Fruit fly (Drosophila melanogaster) whole organism: ENCODE data around the gene CG5662.

Experiments used
- EcR ChIP-seq, 2 experiments: fragments of >200 bp; optimal IDR thresholded peaks; 2 replicates each; lab custom pipeline; 2017; ENCODE audit warnings: missing biosample characterization in 2 of 2, missing genetic modification characterization in 2 of 2, missing genetic modification reagents in 2 of 2
- psq ChIP-seq: fragments of >200 bp; optimal IDR thresholded peaks from 2 replicates; lab custom pipeline; 2017
- usp ChIP-seq: fragments of >200 bp; optimal IDR thresholded peaks from 2 replicates; lab custom pipeline; 2017; ENCODE audit warnings: missing biosample characterization, missing genetic modification characterization, mixed read lengths

DNA sequence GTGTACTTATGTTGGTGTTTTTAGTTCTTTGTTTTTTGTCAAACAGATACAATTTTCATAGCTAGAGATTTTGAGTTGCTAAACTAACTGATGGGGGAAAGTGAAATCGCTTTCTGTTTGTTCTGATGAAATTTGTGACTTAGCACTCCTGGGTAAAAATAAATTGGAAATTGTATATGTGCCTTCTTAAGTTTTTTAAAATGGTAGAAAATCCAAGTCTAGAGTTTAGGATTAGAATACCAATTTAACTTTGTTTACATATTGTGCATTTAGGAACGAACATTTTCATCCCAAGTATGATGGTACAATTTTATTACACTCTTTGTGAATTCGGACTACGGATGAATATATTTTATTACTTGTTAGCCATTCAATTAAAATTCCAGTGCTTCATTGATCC is 19.6 kb downstream of the CG5662 start, which contains the start of gene CG9101:
- TF ChIP-seq usp (GFP tag; lab: Kevin White, UChicago) (no peak), EcR (GFP tag; optimal IDR thresholded peaks at IDR 0.05; lab: Kevin White, UChicago) (no peak), psq (lab: Kevin White, UChicago) (no peak)
